Fruit fly (Drosophila melanogaster) whole organism, embryonic: ENCODE measurements around the gene msd1.

ENCODE experiments used
- CG10321 ChIP-seq: fragments of 200-800 bp; sonication (Bioruptor generic); IDR thresholded peaks from 2 replicates; pipeline ENCODE4 v1.3.6; 2022; ENCODE audit warnings: missing biosample characterization, missing genetic modification characterization
- CG12942 ChIP-seq: fragments of 200-800 bp; sonication (Bioruptor generic); optimal IDR thresholded peaks from 3 replicates; lab custom pipeline; 2016; ENCODE audit warnings: missing biosample characterization, missing genetic modification characterization
- CG14050 ChIP-seq: fragments of 200-800 bp; sonication (Bioruptor generic); IDR thresholded peaks from 3 replicates; pipeline ENCODE4 v1.3.6; 2022; ENCODE audit warnings: missing biosample characterization, missing genetic modification characterization
- CG18619 ChIP-seq: fragments of 200-800 bp; sonication (Bioruptor generic); optimal IDR thresholded peaks from 3 replicates; lab custom pipeline; 2017; ENCODE audit warnings: missing biosample characterization, mild to moderate bottlenecking, missing genetic modification characterization
- CG4730 ChIP-seq: fragments of 200-800 bp; sonication (Bioruptor generic); IDR thresholded peaks from 2 replicates; pipeline ENCODE4 v1.3.6; 2022; ENCODE audit warnings: missing biosample characterization, missing genetic modification characterization
- CG7357 ChIP-seq: fragments of 200-800 bp; sonication (Bioruptor generic); IDR thresholded peaks from 3 replicates; pipeline ENCODE4 v1.3.6; 2022; ENCODE audit warnings: missing biosample characterization, missing genetic modification characterization
- CG8924 ChIP-seq: fragments of 200-800 bp; optimal IDR thresholded peaks from 3 replicates; lab custom pipeline; 2019; ENCODE audit warnings: missing biosample characterization, mild to moderate bottlenecking, missing genetic modification characterization, moderate library complexity
- Dp ChIP-seq: fragments of 200-800 bp; sonication (Bioruptor generic); optimal IDR thresholded peaks from 2 replicates; lab custom pipeline; 2018; ENCODE audit warnings: missing biosample characterization, mild to moderate bottlenecking, missing genetic modification characterization, moderate library complexity
- E2f1 ChIP-seq: fragments of 200-800 bp; sonication (Bioruptor generic); IDR thresholded peaks from 2 replicates; pipeline ENCODE4 v1.3.6; 2022; ENCODE audit warnings: missing biosample characterization, missing genetic modification characterization
- E2f2 ChIP-seq: fragments of 200-800 bp; sonication (Bioruptor generic); IDR thresholded peaks from 2 replicates; pipeline ENCODE4 v1.3.6; 2022; ENCODE audit warnings: missing biosample characterization, missing genetic modification characterization
- Fer2 ChIP-seq: fragments of 200-800 bp; sonication (Bioruptor generic); optimal IDR thresholded peaks from 2 replicates; lab custom pipeline; 2018; ENCODE audit warnings: missing biosample characterization, mild to moderate bottlenecking, missing genetic modification characterization, moderate library complexity
- Gug ChIP-seq: fragments of 200-800 bp; sonication (Bioruptor generic); IDR thresholded peaks from 4 replicates; pipeline ENCODE4 v1.3.6; 2022; ENCODE audit warnings: missing biosample characterization, missing genetic modification characterization
- H15 ChIP-seq: fragments of 200-800 bp; sonication (Bioruptor generic); IDR thresholded peaks from 3 replicates; pipeline ENCODE4 v1.3.6; 2022; ENCODE audit warnings: missing biosample characterization, missing genetic modification characterization
- HLHmδ ChIP-seq: fragments of 200-800 bp; sonication (Bioruptor generic); optimal IDR thresholded peaks from 2 replicates; lab custom pipeline; 2018; ENCODE audit warnings: missing biosample characterization, mild to moderate bottlenecking, missing genetic modification characterization, moderate library complexity
- HmgD ChIP-seq: fragments of 200-800 bp; sonication (Bioruptor generic); optimal IDR thresholded peaks from 3 replicates; lab custom pipeline; 2016; ENCODE audit warnings: missing biosample characterization, missing genetic modification characterization
- Hmr ChIP-seq: fragments of 200-800 bp; sonication (Bioruptor generic); optimal IDR thresholded peaks from 3 replicates; lab custom pipeline; 2017; ENCODE audit warnings: mild to moderate bottlenecking, missing biosample characterization, missing genetic modification reagents, missing genetic modification characterization
- MTF-1 ChIP-seq: fragments of 200-800 bp; sonication (Bioruptor generic); optimal IDR thresholded peaks from 2 replicates; lab custom pipeline; 2018; ENCODE audit warnings: missing biosample characterization, mild to moderate bottlenecking, missing genetic modification characterization, borderline replicate concordance
- Mes4 ChIP-seq: fragments of 200-800 bp; sonication (Bioruptor generic); optimal IDR thresholded peaks from 2 replicates; lab custom pipeline; 2016; ENCODE audit warnings: missing biosample characterization, missing genetic modification characterization
- Optix ChIP-seq: fragments of 200-800 bp; sonication (Bioruptor generic); IDR thresholded peaks from 3 replicates; pipeline ENCODE4 v1.3.6; 2022; ENCODE audit warnings: missing biosample characterization, missing genetic modification characterization
- Ravus ChIP-seq: fragments of 200-800 bp; sonication (Bioruptor generic); IDR thresholded peaks from 2 replicates; pipeline ENCODE4 v1.3.6; 2022; ENCODE audit warnings: missing biosample characterization, missing genetic modification characterization
- Scr ChIP-seq: fragments of 200-800 bp; sonication (Bioruptor generic); IDR thresholded peaks from 2 replicates; pipeline ENCODE4 v1.3.6; 2022; ENCODE audit warnings: missing biosample characterization, missing genetic modification characterization; ENCODE audit not compliant: partially characterized antibody
- Sin3A ChIP-seq: fragments of >200 bp; optimal IDR thresholded peaks from 2 replicates; lab custom pipeline; 2018
- Spps ChIP-seq: fragments of 200-800 bp; sonication (Bioruptor generic); optimal IDR thresholded peaks from 2 replicates; lab custom pipeline; 2018; ENCODE audit warnings: missing biosample characterization, mild to moderate bottlenecking, missing genetic modification characterization
- Sry-δ ChIP-seq: fragments of 200-800 bp; sonication (Bioruptor generic); optimal IDR thresholded peaks from 2 replicates; lab custom pipeline; 2016; ENCODE audit warnings: missing biosample characterization, missing genetic modification characterization
- Xrp1 ChIP-seq: fragments of 200-800 bp; sonication (Bioruptor generic); IDR thresholded peaks from 2 replicates; pipeline ENCODE4 v1.3.6; 2022; ENCODE audit warnings: missing biosample characterization, missing genetic modification characterization
- crc ChIP-seq: fragments of 200-800 bp; sonication (Bioruptor generic); optimal IDR thresholded peaks from 2 replicates; lab custom pipeline; 2016; ENCODE audit warnings: missing biosample characterization, missing genetic modification characterization
- dmrt99B ChIP-seq: fragments of 200-800 bp; sonication (Bioruptor generic); optimal IDR thresholded peaks from 2 replicates; lab custom pipeline; 2018; ENCODE audit warnings: missing biosample characterization, mild to moderate bottlenecking, missing genetic modification characterization, moderate library complexity
- ems ChIP-seq: fragments of 200-800 bp; sonication (Bioruptor generic); optimal IDR thresholded peaks from 3 replicates; lab custom pipeline; 2016; ENCODE audit warnings: missing biosample characterization, missing genetic modification characterization
- fd64A ChIP-seq: fragments of 200-800 bp; sonication (Bioruptor generic); optimal IDR thresholded peaks from 3 replicates; lab custom pipeline; 2018; ENCODE audit warnings: missing biosample characterization, mild to moderate bottlenecking, missing genetic modification characterization
- fru ChIP-seq: fragments of >200 bp; optimal IDR thresholded peaks from 2 replicates; lab custom pipeline; 2017
- h ChIP-seq: fragments of >200 bp; optimal IDR thresholded peaks from 2 replicates; lab custom pipeline; 2017
- jing ChIP-seq: fragments of 200-800 bp; sonication (Bioruptor generic); optimal IDR thresholded peaks from 2 replicates; lab custom pipeline; 2018; ENCODE audit warnings: missing biosample characterization, mild to moderate bottlenecking, missing genetic modification characterization
- maf-S ChIP-seq: fragments of 200-800 bp; sonication (Bioruptor generic); optimal IDR thresholded peaks from 2 replicates; lab custom pipeline; 2016; ENCODE audit warnings: missing biosample characterization, missing genetic modification characterization
- mirr ChIP-seq: fragments of 200-800 bp; sonication (Bioruptor generic); optimal IDR thresholded peaks from 3 replicates; lab custom pipeline; 2018; ENCODE audit warnings: missing biosample characterization, mild to moderate bottlenecking, missing genetic modification characterization
- nau ChIP-seq: fragments of 200-800 bp; sonication (Bioruptor generic); optimal IDR thresholded peaks from 3 replicates; lab custom pipeline; 2017; ENCODE audit warnings: missing biosample characterization, mild to moderate bottlenecking, missing genetic modification characterization, missing genetic modification reagents
- nerfin-1 ChIP-seq: fragments of 200-800 bp; sonication (Bioruptor generic); optimal IDR thresholded peaks from 3 replicates; lab custom pipeline; 2019; ENCODE audit warnings: missing biosample characterization, mild to moderate bottlenecking, missing genetic modification characterization, moderate library complexity
- oc ChIP-seq: fragments of 200-800 bp; sonication (Bioruptor generic); optimal IDR thresholded peaks from 2 replicates; lab custom pipeline; 2018; ENCODE audit warnings: missing biosample characterization, mild to moderate bottlenecking, missing genetic modification characterization, moderate library complexity
- onecut ChIP-seq: fragments of 200-800 bp; sonication (Bioruptor generic); IDR thresholded peaks from 2 replicates; pipeline ENCODE4 v1.3.6; 2022; ENCODE audit warnings: missing biosample characterization, missing genetic modification characterization
- org-1 ChIP-seq: fragments of 200-800 bp; sonication (Bioruptor generic); optimal IDR thresholded peaks from 2 replicates; lab custom pipeline; 2017; ENCODE audit warnings: missing biosample characterization, missing genetic modification characterization
- p53 ChIP-seq: fragments of 200-800 bp; sonication (Bioruptor generic); optimal IDR thresholded peaks from 2 replicates; lab custom pipeline; 2016; ENCODE audit warnings: missing biosample characterization, missing genetic modification characterization
- peb ChIP-seq: fragments of 200-800 bp; sonication (Bioruptor generic); IDR thresholded peaks from 2 replicates; pipeline ENCODE4 v1.3.6; 2022; ENCODE audit warnings: missing biosample characterization, missing genetic modification characterization
- pnt ChIP-seq: fragments of 200-800 bp; sonication (Bioruptor generic); optimal IDR thresholded peaks from 3 replicates; lab custom pipeline; 2016; ENCODE audit warnings: missing biosample characterization, missing genetic modification characterization
- prd ChIP-seq, 3 experiments: fragments of >200 bp in 2 of 3; fragments of 200-800 bp in 1 of 3; sonication (Bioruptor generic) in 1 of 3; optimal IDR thresholded peaks in 2 of 3; IDR thresholded peaks in 1 of 3; 2 replicates in 2 of 3; 3 replicates in 1 of 3; pipeline versions ENCODE4 v1.3.6 to Lab custom; 2017 to 2022; ENCODE audit warnings: missing biosample characterization in 1 of 3, missing genetic modification characterization in 1 of 3
- run ChIP-seq: fragments of 200-800 bp; sonication (Bioruptor generic); optimal IDR thresholded peaks from 3 replicates; lab custom pipeline; 2018; ENCODE audit warnings: missing biosample characterization, mild to moderate bottlenecking, missing genetic modification characterization
- sd ChIP-seq: fragments of 200-800 bp; sonication (Bioruptor generic); optimal IDR thresholded peaks from 3 replicates; lab custom pipeline; 2018; ENCODE audit warnings: missing biosample characterization, mild to moderate bottlenecking, missing genetic modification characterization, moderate library complexity
- sisA ChIP-seq: fragments of 200-800 bp; sonication (Bioruptor generic); IDR thresholded peaks from 2 replicates; pipeline ENCODE4 v1.3.6; 2022; ENCODE audit warnings: missing biosample characterization, missing genetic modification characterization
- tap ChIP-seq: fragments of 200-800 bp; optimal IDR thresholded peaks from 3 replicates; lab custom pipeline; 2019; ENCODE audit warnings: missing biosample characterization, mild to moderate bottlenecking, missing genetic modification characterization, moderate library complexity
- tgo ChIP-seq: fragments of 200-800 bp; sonication (Bioruptor generic); IDR thresholded peaks from 3 replicates; pipeline ENCODE4 v1.3.6; 2022; ENCODE audit warnings: missing biosample characterization, missing genetic modification characterization
- tna ChIP-seq: fragments of 200-800 bp; sonication (Bioruptor generic); IDR thresholded peaks from 2 replicates; pipeline ENCODE4 v1.3.6; 2022; ENCODE audit warnings: missing biosample characterization, missing genetic modification characterization; ENCODE audit not compliant: partially characterized antibody
- unpg ChIP-seq: fragments of 200-800 bp; sonication (Bioruptor generic); optimal IDR thresholded peaks from 3 replicates; lab custom pipeline; 2018; ENCODE audit warnings: missing biosample characterization, mild to moderate bottlenecking, missing genetic modification characterization, moderate library complexity
- zen ChIP-seq: fragments of 200-800 bp; sonication (Bioruptor generic); optimal IDR thresholded peaks from 3 replicates; lab custom pipeline; 2018; ENCODE audit warnings: missing biosample characterization, mild to moderate bottlenecking, missing genetic modification characterization, moderate library complexity

Gene msd1

dm6 chr3L:1319097-1319725 is 12.3 kb upstream of the msd1 start (continued):
- peak; percentile 59 for TF ChIP-seq CG4730 (GFP tag; lab: Robert Waterston, UW)
- TF ChIP-seq H15 = peak; percentile 70
- peak; percentile 60 for TF ChIP-seq peb (GFP tag; lab: Robert Waterston, UW)
- no peak for TF ChIP-seq HLHmδ (GFP tag; lab: Kevin White, UChicago)
- no peak for TF ChIP-seq prd (optimal IDR thresholded peaks at IDR 0.05; lab: Kevin White, UChicago)
- TF ChIP-seq prd (GFP tag; IDR thresholded peaks at IDR 0.05; lab: Robert Waterston, UW) = peak; percentile 85
- TF ChIP-seq onecut = peak; percentile 80
- no peak for TF ChIP-seq mirr (GFP tag; lab: Kevin White, UChicago)
- TF ChIP-seq Spps = peak; percentile 57
- TF ChIP-seq sisA (GFP tag; lab: Robert Waterston, UW) = peak; percentile 92
- peak; percentile 58 for TF ChIP-seq MTF-1 (GFP tag; lab: Kevin White, UChicago)
- peak; percentile 2 for TF ChIP-seq crc (GFP tag; lab: Kevin White, UChicago)
- TF ChIP-seq nau (GFP tag; lab: Kevin White, UChicago) = no peak
- TF ChIP-seq pnt (GFP tag; lab: Kevin White, UChicago) = peak; percentile 84
- peak; percentile 22 for TF ChIP-seq Sry-δ (GFP tag; lab: Kevin White, UChicago)
- no peak for TF ChIP-seq h
- no peak for TF ChIP-seq Hmr (GFP tag; lab: Kevin White, UChicago)
- TF ChIP-seq sd (tag; lab: Kevin White, UChicago) = no peak
- peak; percentile 48; the same call in 1 of the 2 replicates for TF ChIP-seq E2f2
- TF ChIP-seq jing = peak; percentile 78
- TF ChIP-seq fd64A (GFP tag; lab: Kevin White, UChicago) = peak; percentile 78
- TF ChIP-seq Sin3A (lab: Kevin White, UChicago) = no peak
- no peak for TF ChIP-seq fru
- no peak for TF ChIP-seq CG10321 (GFP tag; lab: Robert Waterston, UW)
- TF ChIP-seq CG14050 (GFP tag; lab: Robert Waterston, UW) = peak; percentile 56; the same call in 2 of the 3 replicates
- TF ChIP-seq dmrt99B (tag; lab: Kevin White, UChicago) = peak; percentile 92
- no peak for TF ChIP-seq Scr
- TF ChIP-seq Dp (GFP tag; lab: Kevin White, UChicago) = no peak
- peak; percentile 57 for TF ChIP-seq CG18619 (GFP tag; lab: Kevin White, UChicago)
- TF ChIP-seq Ravus (GFP tag; lab: Robert Waterston, UW) = peak; percentile 15; the same call in 1 of the 2 replicates
- TF ChIP-seq zen (tag; lab: Kevin White, UChicago) = peak; percentile 38
- peak; percentile 13 for TF ChIP-seq p53
- peak; percentile 83 for TF ChIP-seq Optix (GFP tag; lab: Robert Waterston, UW)
- TF ChIP-seq ems (GFP tag; lab: Kevin White, UChicago) = peak; percentile 77
- TF ChIP-seq Gug = peak; percentile 60; the same call in 3 of the 4 replicates
- peak; percentile 70 for TF ChIP-seq CG8924 (tag; lab: Kevin White, UChicago)
- TF ChIP-seq maf-S = peak; percentile 46
- peak; percentile 76 for TF ChIP-seq E2f1 (GFP tag; lab: Robert Waterston, UW)
- TF ChIP-seq Fer2 (tag; lab: Kevin White, UChicago) = no peak
- TF ChIP-seq CG12942 (GFP tag; lab: Kevin White, UChicago) = peak; percentile 68
- TF ChIP-seq run (tag; lab: Kevin White, UChicago) = peak; percentile 73
- TF ChIP-seq tna (GFP tag; lab: Robert Waterston, UW) = 0 out of 2 replicates have a peak, but pooled peaks have one; percentile 12
- peak; percentile 85 for TF ChIP-seq oc (tag; lab: Kevin White, UChicago)
- TF ChIP-seq nerfin-1 (tag; lab: Kevin White, UChicago) = peak; percentile 72
- TF ChIP-seq HmgD (GFP tag; lab: Kevin White, UChicago) = no peak
- TF ChIP-seq tap (tag; lab: Kevin White, UChicago) = peak; percentile 82
- TF ChIP-seq org-1 (GFP tag; lab: Kevin White, UChicago) = peak; percentile 56
- TF ChIP-seq Mes4 (GFP tag; lab: Kevin White, UChicago) = peak; percentile 70
- TF ChIP-seq Xrp1 (GFP tag; lab: Robert Waterston, UW) = peak; percentile 89
- peak; percentile 79 for TF ChIP-seq tgo (GFP tag; lab: Robert Waterston, UW)
- peak; percentile 62; the same call in 1 of the 3 replicates for TF ChIP-seq CG7357 (GFP tag; lab: Robert Waterston, UW)
- peak; percentile 81 for TF ChIP-seq unpg
